Worm (Caenorhabditis elegans): Measurements from ENCODE around the gene fbxb-9.

DNA sequence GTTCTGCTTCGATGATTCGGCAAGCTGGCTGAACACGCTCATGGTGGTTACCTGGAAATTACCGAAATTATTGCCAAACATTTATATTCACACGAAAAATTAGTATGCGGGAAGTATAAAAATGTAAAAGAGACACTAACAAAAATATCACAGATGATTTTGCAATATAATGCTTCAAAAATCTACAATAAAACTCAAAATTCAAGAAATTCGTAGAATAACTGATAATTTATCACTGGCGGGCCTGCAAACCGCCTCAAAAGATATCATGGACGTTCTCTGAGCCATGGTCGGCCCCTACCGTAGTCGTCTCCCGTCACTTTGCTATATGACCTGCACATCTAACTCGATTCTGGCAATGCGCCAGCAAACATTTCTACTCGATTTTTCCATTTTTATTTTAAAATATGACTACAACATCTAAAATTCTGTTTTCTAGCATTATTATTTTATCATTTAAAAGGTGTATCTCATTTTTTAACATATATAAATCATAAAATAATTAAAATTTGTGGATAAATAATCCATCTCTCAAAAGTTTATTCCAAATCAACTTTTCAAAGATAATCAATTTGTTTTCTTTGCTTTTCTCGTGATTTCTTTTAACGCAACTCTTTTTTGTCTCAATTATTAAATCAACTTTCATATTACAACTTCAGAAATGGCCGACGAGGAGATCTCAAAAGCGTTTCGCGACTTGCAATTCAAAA lies 12.7 kb downstream of the fbxb-9 start, which contains the start of the genes F01G4.6 and pfd-1:
- TF ChIP-seq ztf-29 (GFP tag; IDR thresholded peaks at IDR 0.05) (no peak), med-1 (GFP tag; optimal IDR thresholded peaks at IDR 0.05; ENCODE audit: insufficient read depth) (no peak), flt-1 (GFP tag; IDR thresholded peaks at IDR 0.05) (0 out of 2 replicates have a peak, but pooled peaks have one; percentile 39)

All from whole organism, midembryonic.